Worm (Caenorhabditis elegans) whole organism, early embryonic: ENCODE measurements around the gene rgs-4.

ENCODE experiments used
- B0310.2 ChIP-seq: sonication (generic microtip); optimal IDR thresholded peaks from 2 replicates; lab custom pipeline; 2016; ENCODE audit warnings: mild to moderate bottlenecking, missing genetic modification characterization, missing compliant biosample characterization
- aly-1 ChIP-seq: sonication (generic microtip); optimal IDR thresholded peaks from 2 replicates; lab custom pipeline; 2016; ENCODE audit warnings: missing genetic modification characterization, missing compliant biosample characterization
- ama-1 ChIP-seq: fragments of 150-350 bp; optimal IDR thresholded peaks from 2 replicates; lab custom pipeline; 2014
- ceh-36 ChIP-seq: sonication (generic microtip); optimal IDR thresholded peaks from 2 replicates; lab custom pipeline; 2016; ENCODE audit warnings: missing genetic modification characterization, inconsistent platforms, missing compliant biosample characterization
- ets-7 ChIP-seq: sonication (generic microtip); optimal IDR thresholded peaks from 2 replicates; lab custom pipeline; 2016; ENCODE audit warnings: missing genotype, missing genetic modification characterization, missing compliant biosample characterization
- flt-1 ChIP-seq: fragments of 200-800 bp; sonication (Bioruptor generic); IDR thresholded peaks from 2 replicates; pipeline ENCODE4 v1.3.6; 2022; ENCODE audit warnings: missing genetic modification characterization, missing compliant biosample characterization
- hmbx-1 ChIP-seq: sonication (generic microtip); optimal IDR thresholded peaks from 2 replicates; lab custom pipeline; 2016; ENCODE audit warnings: mild to moderate bottlenecking, missing genetic modification characterization, missing compliant biosample characterization
- hnd-1 ChIP-seq: sonication (generic microtip); optimal IDR thresholded peaks from 2 replicates; lab custom pipeline; 2016; ENCODE audit warnings: missing genetic modification characterization, missing compliant biosample characterization
- pes-1 ChIP-seq: fragments of 200-800 bp; sonication (Bioruptor generic); IDR thresholded peaks from 2 replicates; pipeline ENCODE4 v1.3.6; 2022; ENCODE audit warnings: missing genetic modification reagents, missing genetic modification characterization, missing compliant biosample characterization
- scrt-1 ChIP-seq: fragments of 200-800 bp; sonication (Bioruptor generic); IDR thresholded peaks from 2 replicates; pipeline ENCODE4 v1.3.6; 2022; ENCODE audit warnings: missing genetic modification characterization, missing compliant biosample characterization
- sea-1 ChIP-seq: fragments of 200-800 bp; sonication (Bioruptor generic); conservative IDR thresholded peaks from 2 replicates; pipeline ENCODE4 v1.3.6; 2022; ENCODE audit warnings: missing genetic modification characterization, missing compliant biosample characterization
- tbx-11 ChIP-seq: fragments of 200-800 bp; sonication (Bioruptor generic); IDR thresholded peaks from 2 replicates; pipeline ENCODE4 v1.3.6; 2022; ENCODE audit warnings: missing genetic modification characterization, missing compliant biosample characterization
- tbx-37 ChIP-seq: fragments of 200-800 bp; sonication (Bioruptor generic); conservative IDR thresholded peaks from 2 replicates; pipeline ENCODE4 v1.3.6; 2022; ENCODE audit warnings: missing genetic modification reagents, missing genetic modification characterization, missing compliant biosample characterization
- tra-4 ChIP-seq: sonication (generic microtip); optimal IDR thresholded peaks from 2 replicates; lab custom pipeline; 2017; ENCODE audit warnings: missing genetic modification characterization, missing compliant biosample characterization

ce11 chrII:12658409-12658808 lies 3.9 kb downstream of the rgs-4 start:
- no peak for TF ChIP-seq ama-1 (lab: Kevin White, UChicago)
- no peak for TF ChIP-seq tbx-11 (GFP tag; lab: Robert Waterston, UW)
- TF ChIP-seq hmbx-1 (tag; lab: Kevin White, UChicago): no peak
- no peak for TF ChIP-seq flt-1 (GFP tag; lab: Robert Waterston, UW)
- TF ChIP-seq tra-4: no peak
- no peak for TF ChIP-seq B0310.2 (tag; lab: Kevin White, UChicago)
- no peak for TF ChIP-seq aly-1 (tag; lab: Kevin White, UChicago)
- TF ChIP-seq hnd-1 (tag; lab: Kevin White, UChicago): no peak
- TF ChIP-seq tbx-37 (GFP tag; lab: Robert Waterston, UW): no peak
- no peak for TF ChIP-seq ets-7 (tag; lab: Kevin White, UChicago)
- no peak for TF ChIP-seq scrt-1 (GFP tag; lab: Robert Waterston, UW)
- TF ChIP-seq ceh-36 (tag; lab: Kevin White, UChicago): no peak
- no peak for TF ChIP-seq sea-1 (GFP tag; lab: Robert Waterston, UW)
- no peak for TF ChIP-seq pes-1 (GFP tag; lab: Robert Waterston, UW)
